Fruit fly (Drosophila melanogaster): ENCODE measurements around the gene mAChR-C.

The mAChR-C gene

DNA sequence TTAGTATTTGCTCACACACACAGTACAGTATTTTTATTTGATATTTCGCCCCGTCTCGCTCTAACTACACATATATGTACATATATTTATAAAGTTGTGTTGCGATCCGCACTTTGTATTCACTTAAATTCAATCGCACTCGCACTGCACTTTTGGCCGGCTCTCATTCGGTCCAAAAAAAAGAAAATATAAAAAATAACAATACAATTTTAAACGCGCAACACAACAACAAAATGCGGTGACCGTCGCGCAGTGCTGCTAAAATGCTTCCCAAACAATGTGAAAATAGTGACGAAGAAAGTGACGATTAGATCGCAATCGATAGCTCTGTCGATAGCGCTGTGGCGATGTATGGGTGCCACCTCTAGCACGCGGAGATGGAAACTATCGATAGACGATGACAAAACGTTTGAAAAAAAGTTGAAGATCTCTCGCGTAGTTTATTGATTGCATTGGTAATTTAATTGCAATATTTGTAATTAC lies 29.1 kb downstream of the mAChR-C start, which contains the start of the genes C3G and pod1:
Gene C3G, minus strand, starts transcription at position 282 of the 483 bp plus-strand sequence.
Gene pod1, plus strand, starts transcription at position 373 of the 483 bp plus-strand sequence.
- TF ChIP-seq h (optimal IDR thresholded peaks at IDR 0.05) (no peak), ttk (optimal IDR thresholded peaks at IDR 0.05) (no peak), Myc (optimal IDR thresholded peaks at IDR 0.05) (no peak), insv (optimal IDR thresholded peaks at IDR 0.05) (no peak), Sin3A (optimal IDR thresholded peaks at IDR 0.05) (no peak), psq (optimal IDR thresholded peaks at IDR 0.05) (no peak)

DNA sequence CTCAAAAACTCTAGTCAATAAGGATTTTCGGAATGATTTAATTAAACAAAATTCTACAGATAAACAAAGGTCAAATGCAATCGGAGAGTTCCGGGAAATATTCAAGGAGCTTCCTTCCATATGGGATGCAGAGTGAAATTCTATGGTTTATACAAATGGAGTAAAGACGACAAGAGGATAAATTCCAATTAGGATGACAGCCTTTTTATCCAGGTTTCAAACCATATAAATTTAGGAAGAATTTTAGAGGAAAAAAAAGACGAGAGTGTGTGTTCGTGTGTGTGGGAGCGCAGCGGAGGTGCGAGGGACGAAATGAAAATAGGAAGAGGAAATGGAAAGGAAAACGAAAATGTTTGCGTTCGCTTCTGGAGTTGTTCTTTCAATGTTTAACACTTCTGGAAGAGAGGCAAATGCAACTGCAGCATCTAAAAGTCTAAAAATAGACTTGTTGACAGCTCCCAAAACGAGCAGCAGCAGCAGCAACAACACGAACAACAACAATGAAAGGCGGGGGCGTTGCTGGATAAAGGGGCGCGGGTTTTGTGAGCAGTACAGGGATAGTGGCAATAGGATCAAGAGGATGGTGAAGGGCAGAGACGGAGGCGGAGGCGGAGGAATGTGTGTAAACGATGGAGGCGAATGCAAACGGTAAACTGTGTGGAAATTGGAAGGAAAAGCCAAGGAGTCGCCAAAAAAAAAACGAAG lies 30.0 kb downstream of the mAChR-C start:
- TF ChIP-seq psq (optimal IDR thresholded peaks at IDR 0.05) (no peak), ttk (optimal IDR thresholded peaks at IDR 0.05) (no peak), insv (optimal IDR thresholded peaks at IDR 0.05) (no peak), h (optimal IDR thresholded peaks at IDR 0.05) (no peak), Myc (optimal IDR thresholded peaks at IDR 0.05) (no peak)

DNA sequence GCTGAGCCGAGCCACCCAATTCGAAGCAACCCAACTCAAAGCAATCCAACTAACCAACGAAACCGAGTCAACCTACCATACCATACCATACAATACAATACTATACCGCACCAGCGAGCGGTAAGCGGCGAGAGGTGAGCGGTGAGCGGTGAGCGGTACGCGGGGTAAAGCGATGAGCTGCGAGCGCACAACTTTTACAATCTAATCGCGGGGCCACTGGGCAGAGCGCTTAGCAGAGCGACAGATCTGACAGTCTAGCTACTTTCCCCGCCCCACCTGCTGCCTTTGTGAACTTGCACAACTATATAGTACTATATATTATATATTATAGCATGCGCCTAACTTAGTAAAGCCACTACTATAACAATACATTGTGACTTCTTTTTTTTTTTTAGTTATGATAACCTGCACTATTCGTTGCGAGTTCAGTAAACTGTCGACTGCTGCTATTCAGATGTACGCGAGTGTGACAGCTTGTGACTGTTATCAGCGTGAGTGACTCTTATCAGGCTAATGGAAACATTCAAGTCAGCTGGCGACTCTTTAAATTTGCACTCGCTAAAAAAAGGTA lies 31.7 kb downstream of the mAChR-C start:
- TF ChIP-seq psq (optimal IDR thresholded peaks at IDR 0.05) (no peak), Sin3A (optimal IDR thresholded peaks at IDR 0.05) (no peak), insv (optimal IDR thresholded peaks at IDR 0.05) (no peak), ttk (optimal IDR thresholded peaks at IDR 0.05) (no peak), h (optimal IDR thresholded peaks at IDR 0.05) (no peak), Myc (optimal IDR thresholded peaks at IDR 0.05) (no peak)

DNA sequence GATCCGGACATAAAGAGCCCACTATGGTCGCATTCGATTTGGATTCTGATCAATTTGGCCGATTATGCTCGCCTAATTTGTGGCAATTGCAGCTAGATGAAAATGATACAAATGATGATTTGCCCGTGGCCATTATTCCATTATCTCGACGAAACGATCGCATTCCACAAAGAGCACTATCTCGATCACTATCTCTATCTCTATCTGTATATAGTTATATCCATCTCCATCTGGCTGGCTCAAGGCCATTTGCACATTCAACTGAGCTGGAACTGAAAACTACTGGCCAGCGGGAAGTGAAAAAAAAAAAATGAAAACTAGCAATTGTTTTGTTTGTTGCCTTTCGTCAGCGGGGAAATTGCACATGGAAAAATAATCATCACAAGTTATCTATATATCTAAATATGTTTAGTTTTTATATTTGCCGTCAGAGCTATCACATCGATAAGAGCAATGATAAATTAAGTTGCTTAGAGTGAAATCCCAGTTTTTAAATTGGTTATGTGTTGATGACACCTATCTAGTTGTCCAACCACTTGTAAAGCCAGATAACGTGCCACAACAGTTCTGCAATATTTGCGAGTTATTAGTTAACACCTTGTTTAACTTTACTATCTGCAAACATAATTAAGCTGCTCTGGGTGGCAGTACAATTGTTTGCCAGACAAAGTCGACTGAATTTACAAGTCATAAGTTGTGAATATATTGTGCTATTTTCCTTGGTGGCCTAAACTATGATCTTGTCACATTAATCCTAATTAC lies 33.0 kb downstream of the mAChR-C start:
- TF ChIP-seq ttk (optimal IDR thresholded peaks at IDR 0.05) (no peak), insv (optimal IDR thresholded peaks at IDR 0.05) (no peak), h (optimal IDR thresholded peaks at IDR 0.05) (no peak), psq (optimal IDR thresholded peaks at IDR 0.05) (no peak), Myc (optimal IDR thresholded peaks at IDR 0.05) (no peak)

DNA sequence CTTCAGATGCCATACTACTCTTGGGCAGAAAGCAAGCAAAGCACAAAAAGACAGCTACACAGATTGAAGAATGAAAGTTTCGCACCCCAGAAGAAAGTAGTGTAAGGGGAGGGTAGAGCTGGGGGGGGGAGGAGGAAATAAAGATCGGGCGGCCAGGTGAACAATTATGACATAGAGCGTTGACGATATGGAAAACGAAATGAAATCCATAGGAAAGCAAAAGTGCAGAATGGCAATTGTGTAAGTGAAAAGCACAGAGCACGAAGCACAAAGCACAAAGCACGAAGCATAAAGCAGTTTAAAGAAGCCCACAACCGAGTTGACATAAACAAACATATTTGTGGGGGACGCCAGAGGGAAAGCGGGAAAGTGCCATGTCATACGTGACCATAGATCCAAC lies 35.5 kb downstream of the mAChR-C start:
- TF ChIP-seq psq (optimal IDR thresholded peaks at IDR 0.05) (no peak), ttk (optimal IDR thresholded peaks at IDR 0.05) (no peak), h (optimal IDR thresholded peaks at IDR 0.05) (no peak), Sin3A (optimal IDR thresholded peaks at IDR 0.05) (no peak), insv (optimal IDR thresholded peaks at IDR 0.05) (no peak), Myc (optimal IDR thresholded peaks at IDR 0.05) (no peak)

DNA sequence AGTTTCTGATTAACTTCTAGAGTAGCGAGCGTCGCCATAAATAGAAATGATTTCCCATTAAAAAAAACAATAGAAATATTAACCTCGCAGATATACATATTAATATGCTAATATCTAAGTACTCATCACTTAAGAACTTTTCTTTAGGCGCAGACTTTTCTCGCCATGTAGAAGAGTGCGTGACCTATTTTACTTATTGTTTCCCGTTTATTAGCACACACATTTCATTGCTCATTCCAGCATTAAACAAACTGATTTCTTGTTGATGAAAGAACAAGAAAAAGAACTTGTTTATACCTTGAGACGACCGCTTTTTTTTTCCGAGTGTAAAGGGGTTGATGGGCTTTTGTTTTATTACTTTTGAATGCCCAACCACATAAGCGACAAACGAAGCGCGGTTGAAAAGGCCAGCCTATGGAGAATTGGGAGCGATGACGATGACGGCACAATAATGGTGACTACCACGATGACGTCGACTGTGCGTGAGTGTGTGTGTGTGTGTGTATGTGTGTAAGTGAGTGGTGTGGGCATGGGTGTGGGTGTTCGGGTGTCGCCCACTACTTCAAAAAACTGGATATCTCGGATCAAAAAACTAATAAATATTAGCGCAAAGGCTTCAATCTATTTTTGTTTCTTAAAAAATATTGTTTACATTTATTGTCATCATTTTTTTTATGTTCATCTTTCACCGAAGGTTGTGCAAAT lies 36.3 kb downstream of the mAChR-C start:
- TF ChIP-seq Myc (optimal IDR thresholded peaks at IDR 0.05) = no peak
- no peak for TF ChIP-seq psq (optimal IDR thresholded peaks at IDR 0.05)
- no peak for TF ChIP-seq ttk (optimal IDR thresholded peaks at IDR 0.05)
- no peak for TF ChIP-seq h (optimal IDR thresholded peaks at IDR 0.05)
- no peak for TF ChIP-seq Sin3A (optimal IDR thresholded peaks at IDR 0.05)
- TF ChIP-seq insv (optimal IDR thresholded peaks at IDR 0.05) = no peak

DNA sequence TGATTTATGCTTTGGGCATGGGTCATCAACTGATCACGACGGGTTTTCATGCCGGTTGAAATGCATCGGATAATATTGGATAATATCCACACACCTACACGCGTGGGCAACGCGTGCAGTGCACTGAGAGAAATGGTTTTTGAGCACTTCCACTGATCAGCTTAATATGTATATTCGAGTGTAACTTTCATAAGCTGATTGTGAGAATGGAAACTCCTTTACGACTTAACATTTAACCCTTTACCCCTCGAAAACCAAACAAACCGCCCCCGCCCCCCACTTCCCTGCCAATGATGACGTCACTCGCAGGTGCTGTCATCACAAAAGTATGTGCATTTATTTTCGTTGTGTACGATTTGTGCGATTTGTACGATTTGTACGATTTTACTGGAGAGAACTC lies 37.7 kb downstream of the mAChR-C start:
- no peak for TF ChIP-seq Myc (optimal IDR thresholded peaks at IDR 0.05)
- no peak for TF ChIP-seq insv (optimal IDR thresholded peaks at IDR 0.05)
- no peak for TF ChIP-seq ttk (optimal IDR thresholded peaks at IDR 0.05)
- no peak for TF ChIP-seq psq (optimal IDR thresholded peaks at IDR 0.05)
- no peak for TF ChIP-seq Sin3A (optimal IDR thresholded peaks at IDR 0.05)
- no peak for TF ChIP-seq h (optimal IDR thresholded peaks at IDR 0.05)

DNA sequence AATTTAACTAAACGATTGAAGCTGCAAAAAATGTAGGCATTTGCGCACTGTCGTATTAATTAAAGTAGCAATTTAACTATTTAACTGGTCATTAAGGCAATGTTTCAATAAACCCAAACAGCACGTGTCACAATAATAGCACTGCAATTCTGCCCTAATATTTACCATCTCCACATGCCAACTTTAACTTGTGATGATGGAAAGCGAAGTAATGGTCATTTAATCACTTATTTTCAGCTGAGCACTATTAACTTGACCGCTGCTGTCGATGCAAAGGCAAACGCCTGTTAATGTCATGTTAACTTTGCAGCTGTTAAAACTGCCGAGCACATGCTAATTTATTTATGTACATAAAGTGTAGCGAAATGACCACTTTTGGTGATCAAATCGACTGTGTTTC lies 38.3 kb downstream of the mAChR-C start:
- no peak for TF ChIP-seq Myc (optimal IDR thresholded peaks at IDR 0.05)
- TF ChIP-seq psq (optimal IDR thresholded peaks at IDR 0.05) = no peak

DNA sequence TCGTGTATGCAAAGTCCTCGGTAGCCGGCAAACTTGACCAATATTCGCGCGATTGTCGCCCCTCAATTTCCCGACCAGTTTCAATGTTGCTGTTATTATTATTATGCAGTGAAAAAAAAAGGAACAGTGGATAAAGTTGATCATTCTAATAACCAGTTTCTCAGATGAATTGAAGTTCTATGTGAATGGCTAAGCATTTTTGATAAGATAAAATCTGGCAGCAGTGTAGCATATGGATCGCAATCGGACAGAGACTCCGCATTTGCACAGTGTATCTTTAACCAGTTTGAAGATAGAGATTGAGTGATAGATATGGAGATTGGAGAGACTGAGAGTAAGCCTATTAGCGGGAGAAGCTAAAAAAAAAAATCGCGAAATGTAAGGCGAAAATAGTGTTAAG lies 39.1 kb downstream of the mAChR-C start:
- TF ChIP-seq h (optimal IDR thresholded peaks at IDR 0.05) (no peak), insv (optimal IDR thresholded peaks at IDR 0.05) (no peak), ttk (optimal IDR thresholded peaks at IDR 0.05) (no peak), Myc (optimal IDR thresholded peaks at IDR 0.05) (no peak)

DNA sequence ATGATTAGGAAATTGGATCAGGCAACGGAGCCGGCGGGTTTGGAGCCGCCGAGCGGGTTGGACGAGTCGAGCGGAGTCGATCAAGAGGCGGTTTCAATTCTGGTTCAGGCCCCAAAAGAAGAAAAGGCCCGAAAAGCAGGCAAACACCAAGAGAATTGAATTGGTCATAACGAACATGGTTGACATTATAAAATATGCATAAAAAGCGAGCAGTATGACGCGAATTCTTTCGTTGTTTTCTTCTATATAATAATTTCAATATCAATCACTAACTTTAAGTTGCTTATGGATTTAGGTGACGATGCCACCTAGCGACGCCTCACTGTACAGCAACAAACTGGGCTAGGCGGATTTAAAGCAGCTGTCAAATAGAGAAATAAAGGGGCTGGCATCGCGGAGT lies 39.6 kb downstream of the mAChR-C start:
- no peak for TF ChIP-seq psq (optimal IDR thresholded peaks at IDR 0.05)
- no peak for TF ChIP-seq Sin3A (optimal IDR thresholded peaks at IDR 0.05)
- no peak for TF ChIP-seq h (optimal IDR thresholded peaks at IDR 0.05)

DNA sequence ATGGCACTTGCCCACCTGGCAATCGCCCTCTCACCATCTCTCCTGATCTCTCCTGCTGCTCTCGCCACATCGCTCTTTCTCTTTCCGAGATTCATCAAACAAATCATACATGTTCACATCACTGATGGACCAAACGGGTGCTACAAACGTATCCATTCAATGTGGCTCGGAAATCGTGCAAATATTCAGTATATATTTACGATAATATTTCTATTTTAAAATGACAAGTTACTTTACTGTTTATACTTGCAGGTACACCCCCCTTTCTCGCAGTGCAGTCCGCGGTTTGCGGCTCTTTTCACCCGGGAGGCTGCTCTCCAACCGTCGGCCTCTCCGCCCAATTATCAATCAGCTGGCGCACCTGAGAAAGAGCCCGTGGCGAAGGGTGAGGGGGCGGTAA lies 41.0 kb downstream of the mAChR-C start:
- TF ChIP-seq ttk (optimal IDR thresholded peaks at IDR 0.05) (no peak), Myc (optimal IDR thresholded peaks at IDR 0.05) (no peak), insv (optimal IDR thresholded peaks at IDR 0.05) (no peak)

DNA sequence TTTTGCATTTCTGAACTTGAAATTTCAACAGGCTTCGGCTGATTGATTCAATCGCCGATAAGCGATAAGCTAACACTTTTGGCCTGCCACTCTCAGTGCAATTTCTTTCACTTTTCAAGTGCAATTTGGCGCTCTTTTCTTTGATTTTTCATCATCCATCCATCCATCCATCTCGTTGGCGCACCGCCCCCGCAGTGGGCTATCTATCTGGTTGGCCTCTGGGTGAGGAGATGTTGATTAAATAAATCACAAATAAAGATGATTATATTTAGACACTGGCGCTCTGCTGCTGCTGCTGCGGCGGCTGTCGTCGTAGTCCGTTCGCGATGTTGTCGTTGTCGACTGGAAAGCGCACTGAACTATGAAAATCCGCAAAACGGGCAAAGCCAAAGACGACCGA lies 41.5 kb downstream of the mAChR-C start:
- TF ChIP-seq Sin3A (optimal IDR thresholded peaks at IDR 0.05) = no peak
- TF ChIP-seq insv (optimal IDR thresholded peaks at IDR 0.05) = no peak
- no peak for TF ChIP-seq Myc (optimal IDR thresholded peaks at IDR 0.05)
- TF ChIP-seq ttk (optimal IDR thresholded peaks at IDR 0.05) = no peak
- TF ChIP-seq psq (optimal IDR thresholded peaks at IDR 0.05) = no peak
- no peak for TF ChIP-seq h (optimal IDR thresholded peaks at IDR 0.05)
